Worm (Caenorhabditis elegans) whole organism, young adult: ENCODE results near the gene F45D11.7.

Experiments
- ama-1 ChIP-seq, 3 experiments: fragments of 150-350 bp in 1 of 3; sonication (generic microtip) in 2 of 3; optimal IDR thresholded peaks; 2 replicates each; lab custom pipeline; 2014 to 2018; ENCODE audit warnings: missing biosample characterization in 2 of 3, missing genetic modification characterization in 2 of 3, missing genetic modification reagents in 2 of 3
- ceh-91 ChIP-seq: fragments of 200-800 bp; sonication (Bioruptor generic); IDR thresholded peaks from 2 replicates; pipeline ENCODE4 v1.3.6; 2022; ENCODE audit warnings: missing genetic modification reagents, missing genetic modification characterization, missing compliant biosample characterization
- mcd-1 ChIP-seq: fragments of 200-800 bp; sonication (Bioruptor generic); IDR thresholded peaks from 2 replicates; pipeline ENCODE4 v1.3.6; 2022; ENCODE audit warnings: missing genetic modification reagents, missing genetic modification characterization, missing compliant biosample characterization
- repo-1 ChIP-seq: sonication (generic microtip); optimal IDR thresholded peaks from 2 replicates; lab custom pipeline; 2017; ENCODE audit warnings: mild to moderate bottlenecking, missing genetic modification characterization, missing compliant biosample characterization
- ztf-26 ChIP-seq: sonication (generic microtip); optimal IDR thresholded peaks from 2 replicates; lab custom pipeline; 2017; ENCODE audit warnings: missing genetic modification characterization, missing compliant biosample characterization

DNA sequence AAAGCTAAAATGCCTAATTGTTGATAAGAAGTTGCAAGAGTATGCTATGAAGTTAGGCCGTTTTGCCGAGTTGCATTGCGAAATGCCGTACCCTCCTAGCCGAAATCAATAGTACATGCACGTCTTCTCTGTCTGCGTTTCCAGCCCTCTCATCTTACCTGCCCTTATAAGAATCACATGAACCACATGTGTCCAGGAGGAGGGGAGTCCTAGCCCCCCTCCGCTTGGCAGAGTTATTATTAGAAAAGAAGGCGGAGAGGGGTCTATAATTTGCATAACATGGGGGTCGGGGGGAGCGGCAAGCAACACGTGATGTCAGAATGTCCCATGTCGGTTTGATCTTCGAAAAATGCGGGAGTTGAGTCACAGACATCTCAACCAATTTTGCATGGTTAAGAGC is 41.3 kb upstream of the F45D11.7 start:
- TF ChIP-seq mcd-1 (GFP tag; lab: Robert Waterston, UW) (no peak), repo-1 (no peak), ceh-91 (GFP tag; lab: Robert Waterston, UW) (no peak), ama-1 (optimal IDR thresholded peaks at IDR 0.05; lab: Kevin White, UChicago) (no peak), ama-1 (GFP tag; optimal IDR thresholded peaks at IDR 0.05; lab: Kevin White, UChicago) (no peak), ztf-26 (tag; lab: Kevin White, UChicago) (no peak)
